Fruit fly (Drosophila melanogaster) whole organism, embryonic: ENCODE measurements around the gene PCNA2.
A peak's percentile ranks its signal among the peaks of the same experiment; 100 is the strongest.

ENCODE experiments used
- Abd-B ChIP-seq: fragments of 200-800 bp; sonication (Bioruptor generic); optimal IDR thresholded peaks from 2 replicates; lab custom pipeline; 2018; ENCODE audit warnings: missing biosample characterization, mild to moderate bottlenecking, missing genetic modification characterization, moderate library complexity
- Bgb ChIP-seq: fragments of 200-800 bp; sonication (Bioruptor generic); IDR thresholded peaks from 2 replicates; pipeline ENCODE4 v1.3.6; 2022; ENCODE audit warnings: missing biosample characterization, missing genetic modification characterization; ENCODE audit not compliant: partially characterized antibody
- Blimp-1 ChIP-seq: fragments of 200-800 bp; sonication (Bioruptor generic); optimal IDR thresholded peaks from 3 replicates; lab custom pipeline; 2018; ENCODE audit warnings: missing biosample characterization, missing genetic modification characterization, mild to moderate bottlenecking, moderate library complexity, missing genetic modification reagents
- CG10267 ChIP-seq: fragments of 200-800 bp; sonication (Bioruptor generic); optimal IDR thresholded peaks from 2 replicates; lab custom pipeline; 2018; ENCODE audit warnings: missing biosample characterization, mild to moderate bottlenecking, missing genetic modification characterization, moderate library complexity
- CG11247 ChIP-seq: fragments of 200-800 bp; sonication (Bioruptor generic); IDR thresholded peaks from 2 replicates; pipeline ENCODE4 v1.3.6; 2022; ENCODE audit warnings: missing biosample characterization, missing genetic modification characterization
- CG12219 ChIP-seq: fragments of 200-800 bp; sonication (Bioruptor generic); optimal IDR thresholded peaks from 3 replicates; lab custom pipeline; 2018; ENCODE audit warnings: missing biosample characterization, mild to moderate bottlenecking, missing genetic modification characterization
- CG12942 ChIP-seq: fragments of 200-800 bp; sonication (Bioruptor generic); optimal IDR thresholded peaks from 3 replicates; lab custom pipeline; 2016; ENCODE audit warnings: missing biosample characterization, missing genetic modification characterization
- CG14050 ChIP-seq: fragments of 200-800 bp; sonication (Bioruptor generic); IDR thresholded peaks from 3 replicates; pipeline ENCODE4 v1.3.6; 2022; ENCODE audit warnings: missing biosample characterization, missing genetic modification characterization
- CG15269 ChIP-seq: fragments of 200-800 bp; sonication (Bioruptor generic); optimal IDR thresholded peaks from 2 replicates; lab custom pipeline; 2018; ENCODE audit warnings: missing biosample characterization, mild to moderate bottlenecking, missing genetic modification characterization, moderate library complexity
- CG1792 ChIP-seq: fragments of 200-800 bp; sonication (Bioruptor generic); optimal IDR thresholded peaks from 2 replicates; lab custom pipeline; 2016; ENCODE audit warnings: missing biosample characterization, missing genetic modification characterization
- CG6791 ChIP-seq: fragments of 200-800 bp; sonication (Bioruptor generic); IDR thresholded peaks from 3 replicates; pipeline ENCODE4 v1.3.6; 2022; ENCODE audit warnings: missing biosample characterization, missing genetic modification characterization; ENCODE audit not compliant: partially characterized antibody
- CG7839 ChIP-seq: fragments of 200-800 bp; sonication (Bioruptor generic); optimal IDR thresholded peaks from 3 replicates; lab custom pipeline; 2018; ENCODE audit warnings: missing biosample characterization, mild to moderate bottlenecking, missing genetic modification characterization, moderate library complexity
- CG8290 ChIP-seq, 3 experiments: fragments of 200-800 bp; sonication (Bioruptor generic); optimal IDR thresholded peaks; 2 replicates each; lab custom pipeline; 2016 to 2019; ENCODE audit warnings: missing biosample characterization in 3 of 3, missing genetic modification characterization in 3 of 3, mild to moderate bottlenecking in 2 of 3, moderate library complexity in 1 of 3
- CG9437 ChIP-seq: fragments of 200-800 bp; sonication (Bioruptor generic); optimal IDR thresholded peaks from 2 replicates; lab custom pipeline; 2018; ENCODE audit warnings: missing biosample characterization, mild to moderate bottlenecking, missing genetic modification characterization
- Camta ChIP-seq: fragments of 200-800 bp; sonication (Bioruptor generic); optimal IDR thresholded peaks from 2 replicates; lab custom pipeline; 2016; ENCODE audit warnings: missing biosample characterization, missing genetic modification characterization
- CkIIα-i1 ChIP-seq: fragments of 200-800 bp; sonication (Bioruptor generic); IDR thresholded peaks from 2 replicates; pipeline ENCODE4 v1.3.6; 2022; ENCODE audit warnings: missing biosample characterization, missing genetic modification characterization
- Dll ChIP-seq: fragments of 200-800 bp; sonication (Bioruptor generic); IDR thresholded peaks from 4 replicates; pipeline ENCODE4 v1.3.6; 2022; ENCODE audit warnings: missing biosample characterization, missing genetic modification characterization; ENCODE audit not compliant: partially characterized antibody
- Dp ChIP-seq: fragments of 200-800 bp; sonication (Bioruptor generic); optimal IDR thresholded peaks from 2 replicates; lab custom pipeline; 2018; ENCODE audit warnings: missing biosample characterization, mild to moderate bottlenecking, missing genetic modification characterization, moderate library complexity
- Dref ChIP-seq: fragments of 200-800 bp; sonication (Bioruptor generic); IDR thresholded peaks from 2 replicates; pipeline ENCODE4 v1.3.6; 2022; ENCODE audit warnings: missing biosample characterization, missing genetic modification characterization
- E2f2 ChIP-seq: fragments of 200-800 bp; sonication (Bioruptor generic); IDR thresholded peaks from 2 replicates; pipeline ENCODE4 v1.3.6; 2022; ENCODE audit warnings: missing biosample characterization, missing genetic modification characterization
- ERR ChIP-seq: fragments of 200-800 bp; sonication (Bioruptor generic); optimal IDR thresholded peaks from 2 replicates; lab custom pipeline; 2016; ENCODE audit warnings: missing biosample characterization, missing genetic modification characterization
- HLH4C ChIP-seq: fragments of 200-800 bp; sonication (Bioruptor generic); IDR thresholded peaks from 3 replicates; pipeline ENCODE4 v1.3.6; 2022; ENCODE audit warnings: missing biosample characterization, missing genetic modification characterization; ENCODE audit not compliant: partially characterized antibody
- Nf-YC ChIP-seq: fragments of 200-800 bp; optimal IDR thresholded peaks from 3 replicates; lab custom pipeline; 2019; ENCODE audit warnings: missing biosample characterization, mild to moderate bottlenecking, missing genetic modification characterization, moderate library complexity
- Rx ChIP-seq: fragments of 200-800 bp; sonication (Bioruptor generic); IDR thresholded peaks from 2 replicates; pipeline ENCODE4 v1.3.6; 2022; ENCODE audit warnings: missing biosample characterization, missing genetic modification characterization
- Scr ChIP-seq: fragments of 200-800 bp; sonication (Bioruptor generic); IDR thresholded peaks from 2 replicates; pipeline ENCODE4 v1.3.6; 2022; ENCODE audit warnings: missing biosample characterization, missing genetic modification characterization; ENCODE audit not compliant: partially characterized antibody
- ase ChIP-seq: fragments of 200-800 bp; sonication (Bioruptor generic); IDR thresholded peaks from 3 replicates; pipeline ENCODE4 v1.3.6; 2022; ENCODE audit warnings: missing biosample characterization, missing genetic modification characterization
- cad ChIP-seq: fragments of >200 bp; optimal IDR thresholded peaks from 2 replicates; lab custom pipeline; 2017; ENCODE audit warnings: missing biosample characterization, missing genetic modification characterization
- cato ChIP-seq: fragments of 200-800 bp; sonication (Bioruptor generic); optimal IDR thresholded peaks from 2 replicates; lab custom pipeline; 2016; ENCODE audit warnings: missing biosample characterization, missing genetic modification characterization, borderline replicate concordance
- chinmo ChIP-seq: fragments of 200-800 bp; sonication (Bioruptor generic); IDR thresholded peaks from 4 replicates; pipeline ENCODE4 v1.3.6; 2022; ENCODE audit warnings: missing biosample characterization, missing genetic modification characterization; ENCODE audit not compliant: partially characterized antibody
- danr ChIP-seq: fragments of 200-800 bp; sonication (Bioruptor generic); IDR thresholded peaks from 2 replicates; pipeline ENCODE4 v1.3.6; 2022; ENCODE audit warnings: missing biosample characterization, missing genetic modification characterization
- gcm2 ChIP-seq: fragments of 200-800 bp; sonication (Bioruptor generic); optimal IDR thresholded peaks from 2 replicates; lab custom pipeline; 2016; ENCODE audit warnings: missing biosample characterization, missing genetic modification characterization
- gsb-n ChIP-seq: fragments of 200-800 bp; sonication (Bioruptor generic); optimal IDR thresholded peaks from 3 replicates; lab custom pipeline; 2018; ENCODE audit warnings: missing biosample characterization, mild to moderate bottlenecking, missing genetic modification characterization
- hbn ChIP-seq: fragments of 200-800 bp; sonication (Bioruptor generic); IDR thresholded peaks from 2 replicates; pipeline ENCODE4 v1.3.6; 2022; ENCODE audit warnings: missing biosample characterization, missing genetic modification characterization; ENCODE audit not compliant: partially characterized antibody
- her ChIP-seq: fragments of 200-800 bp; sonication (Bioruptor generic); optimal IDR thresholded peaks from 2 replicates; lab custom pipeline; 2016; ENCODE audit warnings: missing biosample characterization, missing genetic modification characterization
- jing ChIP-seq: fragments of 200-800 bp; sonication (Bioruptor generic); optimal IDR thresholded peaks from 2 replicates; lab custom pipeline; 2018; ENCODE audit warnings: missing biosample characterization, mild to moderate bottlenecking, missing genetic modification characterization
- klu ChIP-seq: fragments of 200-800 bp; sonication (Bioruptor generic); IDR thresholded peaks from 2 replicates; pipeline ENCODE4 v1.3.6; 2022; ENCODE audit warnings: missing biosample characterization, missing genetic modification characterization
- lbe ChIP-seq: fragments of 200-800 bp; sonication (Bioruptor generic); optimal IDR thresholded peaks from 2 replicates; lab custom pipeline; 2016; ENCODE audit warnings: missing biosample characterization, mild to moderate bottlenecking, missing genetic modification characterization
- lilli ChIP-seq: fragments of 200-800 bp; sonication (Bioruptor generic); optimal IDR thresholded peaks from 3 replicates; lab custom pipeline; 2016; ENCODE audit warnings: missing biosample characterization, missing genetic modification characterization
- nmo ChIP-seq: fragments of 200-800 bp; sonication (Bioruptor generic); optimal IDR thresholded peaks from 2 replicates; lab custom pipeline; 2018; ENCODE audit warnings: missing biosample characterization, mild to moderate bottlenecking, missing genetic modification characterization, moderate library complexity
- odd ChIP-seq: fragments of 200-800 bp; sonication (Bioruptor generic); optimal IDR thresholded peaks from 2 replicates; lab custom pipeline; 2017; ENCODE audit warnings: missing biosample characterization, mild to moderate bottlenecking, missing genetic modification characterization
- sc ChIP-seq, 3 experiments: fragments of >200 bp in 2 of 3; fragments of 200-800 bp in 1 of 3; sonication (Bioruptor generic) in 1 of 3; optimal IDR thresholded peaks; 2 replicates in 2 of 3; 3 replicates in 1 of 3; lab custom pipeline; 2017; ENCODE audit warnings: mild to moderate bottlenecking in 1 of 3, missing biosample characterization in 1 of 3, missing genetic modification characterization in 1 of 3, missing genetic modification reagents in 1 of 3
- sens ChIP-seq: fragments of 200-800 bp; sonication (Bioruptor generic); peaks from one replicate; lab custom pipeline; 2016; ENCODE audit warnings: missing biosample characterization, missing genetic modification characterization
- stc ChIP-seq: fragments of 200-800 bp; sonication (Bioruptor generic); IDR thresholded peaks from 2 replicates; pipeline ENCODE4 v1.3.6; 2022; ENCODE audit warnings: missing biosample characterization, missing genetic modification characterization
- stwl ChIP-seq: fragments of 200-800 bp; sonication (Bioruptor generic); optimal IDR thresholded peaks from 3 replicates; lab custom pipeline; 2018; ENCODE audit warnings: missing biosample characterization, mild to moderate bottlenecking, missing genetic modification characterization, moderate library complexity
- trh ChIP-seq: fragments of 200-800 bp; sonication (Bioruptor generic); optimal IDR thresholded peaks from 2 replicates; lab custom pipeline; 2016; ENCODE audit warnings: missing biosample characterization, missing genetic modification characterization
- wor ChIP-seq: fragments of 200-800 bp; sonication (Bioruptor generic); IDR thresholded peaks from 2 replicates; pipeline ENCODE4 v1.3.6; 2022; ENCODE audit warnings: missing biosample characterization, missing genetic modification characterization
- z ChIP-seq: fragments of 200-800 bp; sonication (Bioruptor generic); IDR thresholded peaks from 3 replicates; pipeline ENCODE4 v1.3.6; 2022; ENCODE audit warnings: missing biosample characterization, missing genetic modification characterization
- zen2 ChIP-seq: fragments of 200-800 bp; sonication (Bioruptor generic); IDR thresholded peaks from 3 replicates; pipeline ENCODE4 v1.3.6; 2022; ENCODE audit warnings: missing biosample characterization, missing genetic modification characterization; ENCODE audit not compliant: partially characterized antibody

The PCNA2 gene

DNA sequence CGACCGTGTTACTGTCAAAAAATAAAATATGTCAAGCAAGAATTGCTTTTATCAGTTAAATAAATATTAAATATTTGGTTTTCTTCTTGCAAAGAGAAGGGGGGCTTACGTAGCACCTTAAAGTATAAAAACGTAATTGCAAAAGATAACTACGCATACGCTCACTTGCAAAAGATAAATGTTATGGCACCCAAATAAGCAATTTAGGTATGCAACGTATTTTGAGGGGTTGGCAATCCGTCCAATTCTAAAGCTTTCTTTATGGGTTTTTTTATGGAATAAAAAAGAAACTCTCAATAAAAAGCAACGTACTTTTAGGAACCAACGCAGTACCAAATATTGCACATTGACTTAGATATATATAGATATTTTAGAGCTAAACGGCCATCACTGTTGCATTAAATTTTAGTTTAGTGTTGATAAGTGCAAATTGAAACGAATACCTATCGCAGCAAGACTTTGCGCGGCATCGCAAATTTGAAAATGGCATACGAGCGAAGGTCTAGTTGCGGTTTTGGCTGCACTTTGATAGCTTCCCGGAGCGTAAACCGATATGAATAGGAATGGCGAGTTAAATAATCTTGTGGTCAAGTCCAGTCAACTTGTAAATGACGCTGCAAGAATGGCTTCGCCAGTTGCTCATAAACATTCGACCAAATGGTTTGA, 18.4 kb downstream of the PCNA2 start, which contains the start of gene CG13077 (continued):
- TF ChIP-seq CG15269 (tag; lab: Kevin White, UChicago) (no peak), gsb-n (tag; lab: Kevin White, UChicago) (no peak), Dref (no peak), cato (GFP tag; lab: Kevin White, UChicago) (no peak), Nf-YC (tag; lab: Kevin White, UChicago) (no peak), trh (GFP tag; lab: Kevin White, UChicago) (no peak), CG11247 (GFP tag; lab: Robert Waterston, UW) (no peak), CG12219 (GFP tag; lab: Kevin White, UChicago) (no peak), Rx (GFP tag; lab: Robert Waterston, UW) (no peak), nmo (GFP tag; lab: Kevin White, UChicago) (peak; percentile 7), zen2 (GFP tag; lab: Robert Waterston, UW) (peak; percentile 87), wor (no peak), Scr (GFP tag; lab: Robert Waterston, UW) (0 out of 2 replicates have a peak, but pooled peaks have one; percentile 34), CG9437 (GFP tag; lab: Kevin White, UChicago) (peak; percentile 98), odd (GFP tag; lab: Kevin White, UChicago) (no peak), hbn (GFP tag; lab: Robert Waterston, UW) (peak; percentile 74; the same call in 1 of the 2 replicates), E2f2 (peak; percentile 76), CG7839 (tag; lab: Kevin White, UChicago) (no peak), Dll (GFP tag; lab: Robert Waterston, UW) (peak; percentile 68), sc (optimal IDR thresholded peaks at IDR 0.05; lab: Kevin White, UChicago) (no peak), sc (GFP tag; optimal IDR thresholded peaks at IDR 0.05; lab: Kevin White, UChicago) (no peak), stc (GFP tag; lab: Robert Waterston, UW) (no peak), lilli (GFP tag; lab: Kevin White, UChicago) (no peak), CG6791 (GFP tag; lab: Robert Waterston, UW) (peak; percentile 79), Abd-B (peak; percentile 2), lbe (no peak), Blimp-1 (GFP tag; lab: Kevin White, UChicago) (no peak), CG14050 (GFP tag; lab: Robert Waterston, UW) (no peak), ase (GFP tag; lab: Robert Waterston, UW) (no peak), sens (GFP tag; lab: Kevin White, UChicago) (peak; percentile 62), CkIIα-i1 (GFP tag; lab: Robert Waterston, UW) (no peak), Camta (GFP tag; lab: Kevin White, UChicago) (no peak), stwl (tag; lab: Kevin White, UChicago) (peak; percentile 99), CG12942 (GFP tag; lab: Kevin White, UChicago) (no peak), jing (no peak), HLH4C (GFP tag; lab: Robert Waterston, UW) (peak; percentile 49; the same call in 2 of the 3 replicates), gcm2 (GFP tag; lab: Kevin White, UChicago) (no peak), her (no peak), CG10267 (tag; lab: Kevin White, UChicago) (peak; percentile 87), CG1792 (GFP tag; lab: Kevin White, UChicago) (no peak), danr (GFP tag; lab: Robert Waterston, UW) (no peak), klu (GFP tag; lab: Robert Waterston, UW) (no peak), cad (GFP tag; lab: Kevin White, UChicago) (no peak), Dp (GFP tag; lab: Kevin White, UChicago) (peak; percentile 71), CG8290 (GFP tag; optimal IDR thresholded peaks at IDR 0.05; lab: Kevin White, UChicago) (peak; percentile 37), CG8290 (tag; optimal IDR thresholded peaks at IDR 0.05; lab: Kevin White, UChicago) (peak in 1 of 2 experiments; percentile 6), chinmo (GFP tag; lab: Robert Waterston, UW) (0 out of 4 replicates have a peak, but pooled peaks have one; percentile 63), Bgb (GFP tag; lab: Robert Waterston, UW) (peak; percentile 59), ERR (GFP tag; lab: Kevin White, UChicago) (no peak), z (GFP tag; lab: Robert Waterston, UW) (no peak)
